Fruit fly (Drosophila melanogaster) whole organism, embryonic: ENCODE data around the gene CG5823.

Source experiments
- Adf1 ChIP-seq: fragments of 200-800 bp; sonication (Bioruptor generic); IDR thresholded peaks from 2 replicates; pipeline ENCODE4 v1.3.6; 2022; ENCODE audit warnings: missing biosample characterization, missing genetic modification characterization
- Bteb2 ChIP-seq: fragments of 200-800 bp; sonication (Bioruptor generic); optimal IDR thresholded peaks from 2 replicates; lab custom pipeline; 2016; ENCODE audit warnings: missing biosample characterization, missing genetic modification characterization
- CG10462 ChIP-seq: fragments of 200-800 bp; sonication (Bioruptor generic); optimal IDR thresholded peaks from 2 replicates; lab custom pipeline; 2016; ENCODE audit warnings: missing biosample characterization, missing genetic modification characterization
- CG10959 ChIP-seq: fragments of 200-800 bp; sonication (Bioruptor generic); IDR thresholded peaks from 2 replicates; pipeline ENCODE4 v1.3.6; 2022; ENCODE audit warnings: missing biosample characterization, missing genetic modification characterization
- CG12071 ChIP-seq: fragments of 200-800 bp; sonication (Bioruptor generic); optimal IDR thresholded peaks from 3 replicates; lab custom pipeline; 2018; ENCODE audit warnings: missing biosample characterization, mild to moderate bottlenecking, missing genetic modification characterization
- CG12299 ChIP-seq: fragments of 200-800 bp; sonication (Bioruptor generic); optimal IDR thresholded peaks from 2 replicates; lab custom pipeline; 2018; ENCODE audit warnings: missing biosample characterization, mild to moderate bottlenecking, missing genetic modification characterization
- CG12659 ChIP-seq: fragments of 200-800 bp; sonication (Bioruptor generic); optimal IDR thresholded peaks from 3 replicates; lab custom pipeline; 2017; ENCODE audit warnings: mild to moderate bottlenecking, missing biosample characterization, missing genetic modification reagents, missing genetic modification characterization
- CG13123 ChIP-seq: fragments of 200-800 bp; sonication (Bioruptor generic); optimal IDR thresholded peaks from 2 replicates; lab custom pipeline; 2016; ENCODE audit warnings: missing biosample characterization, missing genetic modification characterization
- CG15696 ChIP-seq: fragments of 200-800 bp; sonication (Bioruptor generic); optimal IDR thresholded peaks from 2 replicates; lab custom pipeline; 2019; ENCODE audit warnings: missing biosample characterization, mild to moderate bottlenecking, missing genetic modification characterization, moderate library complexity
- CG1602 ChIP-seq: fragments of 200-800 bp; sonication (Bioruptor generic); optimal IDR thresholded peaks from 3 replicates; lab custom pipeline; 2016; ENCODE audit warnings: missing biosample characterization, missing genetic modification characterization
- CG16863 ChIP-seq: fragments of 200-800 bp; sonication (Bioruptor generic); optimal IDR thresholded peaks from 3 replicates; lab custom pipeline; 2016; ENCODE audit warnings: missing biosample characterization, missing genetic modification characterization
- CG18476 ChIP-seq: fragments of 200-800 bp; sonication (Bioruptor generic); optimal IDR thresholded peaks from 2 replicates; lab custom pipeline; 2016; ENCODE audit warnings: missing biosample characterization, mild to moderate bottlenecking, missing genetic modification characterization
- CG30403 ChIP-seq: fragments of 200-800 bp; sonication (Bioruptor generic); optimal IDR thresholded peaks from 3 replicates; lab custom pipeline; 2016; ENCODE audit warnings: missing biosample characterization, missing genetic modification characterization
- CG31224 ChIP-seq: fragments of 200-800 bp; sonication (Bioruptor generic); IDR thresholded peaks from 2 replicates; pipeline ENCODE4 v1.3.6; 2022; ENCODE audit warnings: missing biosample characterization, missing genetic modification characterization
- CG31441 ChIP-seq: fragments of 200-800 bp; sonication (Bioruptor generic); IDR thresholded peaks from 2 replicates; pipeline ENCODE4 v1.3.6; 2022; ENCODE audit warnings: missing biosample characterization, missing genetic modification characterization
- CG32767 ChIP-seq: fragments of 200-800 bp; sonication (Bioruptor generic); IDR thresholded peaks from 2 replicates; pipeline ENCODE4 v1.3.6; 2022; ENCODE audit warnings: missing biosample characterization, missing genetic modification characterization
- CG3281 ChIP-seq: fragments of 200-800 bp; sonication (Bioruptor generic); optimal IDR thresholded peaks from 3 replicates; lab custom pipeline; 2017; ENCODE audit warnings: missing biosample characterization, mild to moderate bottlenecking, missing genetic modification characterization
- CG34224 ChIP-seq: fragments of 200-800 bp; sonication (Bioruptor generic); IDR thresholded peaks from 3 replicates; pipeline ENCODE4 v1.3.6; 2022; ENCODE audit warnings: missing biosample characterization, missing genetic modification characterization; ENCODE audit not compliant: partially characterized antibody
- CG34422 ChIP-seq: fragments of 200-800 bp; sonication (Bioruptor generic); IDR thresholded peaks from 3 replicates; pipeline ENCODE4 v1.3.6; 2022; ENCODE audit warnings: missing biosample characterization, missing genetic modification characterization
- CG4730 ChIP-seq: fragments of 200-800 bp; sonication (Bioruptor generic); IDR thresholded peaks from 2 replicates; pipeline ENCODE4 v1.3.6; 2022; ENCODE audit warnings: missing biosample characterization, missing genetic modification characterization
- CG6175 ChIP-seq: fragments of 200-800 bp; sonication (Bioruptor generic); IDR thresholded peaks from 3 replicates; pipeline ENCODE4 v1.3.6; 2022; ENCODE audit warnings: missing biosample characterization, missing genetic modification characterization
- CG6683 ChIP-seq: fragments of 200-800 bp; sonication (Bioruptor generic); optimal IDR thresholded peaks from 2 replicates; lab custom pipeline; 2017; ENCODE audit warnings: missing biosample characterization, mild to moderate bottlenecking, missing genetic modification characterization, missing genetic modification reagents
- CG7556 ChIP-seq: fragments of 200-800 bp; sonication (Bioruptor generic); optimal IDR thresholded peaks from 2 replicates; lab custom pipeline; 2017; ENCODE audit warnings: missing biosample characterization, mild to moderate bottlenecking, missing genetic modification characterization
- CG7839 ChIP-seq: fragments of 200-800 bp; sonication (Bioruptor generic); optimal IDR thresholded peaks from 3 replicates; lab custom pipeline; 2018; ENCODE audit warnings: missing biosample characterization, mild to moderate bottlenecking, missing genetic modification characterization, moderate library complexity
- CG8089 ChIP-seq: fragments of 200-800 bp; sonication (Bioruptor generic); optimal IDR thresholded peaks from 3 replicates; lab custom pipeline; 2016; ENCODE audit warnings: missing biosample characterization, missing genetic modification characterization
- CG9215 ChIP-seq: fragments of 200-800 bp; sonication (Bioruptor generic); IDR thresholded peaks from 2 replicates; pipeline ENCODE4 v1.3.6; 2022; ENCODE audit warnings: missing biosample characterization, missing genetic modification characterization
- E2f1 ChIP-seq: fragments of 200-800 bp; sonication (Bioruptor generic); IDR thresholded peaks from 2 replicates; pipeline ENCODE4 v1.3.6; 2022; ENCODE audit warnings: missing biosample characterization, missing genetic modification characterization
- ERR ChIP-seq: fragments of 200-800 bp; sonication (Bioruptor generic); optimal IDR thresholded peaks from 2 replicates; lab custom pipeline; 2016; ENCODE audit warnings: missing biosample characterization, missing genetic modification characterization
- Hmr ChIP-seq: fragments of 200-800 bp; sonication (Bioruptor generic); optimal IDR thresholded peaks from 3 replicates; lab custom pipeline; 2017; ENCODE audit warnings: mild to moderate bottlenecking, missing biosample characterization, missing genetic modification reagents, missing genetic modification characterization
- MBD-R2 ChIP-seq: fragments of 200-800 bp; sonication (Bioruptor generic); IDR thresholded peaks from 2 replicates; pipeline ENCODE4 v1.3.6; 2022; ENCODE audit warnings: missing biosample characterization, missing genetic modification characterization
- MESR4 ChIP-seq: fragments of 200-800 bp; sonication (Bioruptor generic); optimal IDR thresholded peaks from 2 replicates; lab custom pipeline; 2018; ENCODE audit warnings: missing biosample characterization, mild to moderate bottlenecking, missing genetic modification characterization, moderate library complexity
- Oaz ChIP-seq: fragments of 200-800 bp; sonication (Bioruptor generic); IDR thresholded peaks from 2 replicates; pipeline ENCODE4 v1.3.6; 2022; ENCODE audit warnings: missing biosample characterization, missing genetic modification characterization
- Oli ChIP-seq: fragments of 200-800 bp; sonication (Bioruptor generic); optimal IDR thresholded peaks from 2 replicates; lab custom pipeline; 2018; ENCODE audit warnings: missing biosample characterization, mild to moderate bottlenecking, missing genetic modification characterization, moderate library complexity
- Six4 ChIP-seq: fragments of 200-800 bp; sonication (Bioruptor generic); optimal IDR thresholded peaks from 2 replicates; lab custom pipeline; 2016; ENCODE audit warnings: missing biosample characterization, missing genetic modification characterization
- Stat92E ChIP-seq, 3 experiments: fragments of >200 bp in 2 of 3; fragments of 200-800 bp in 1 of 3; sonication (Bioruptor generic) in 1 of 3; optimal IDR thresholded peaks; 2 replicates each; lab custom pipeline; 2017 to 2019; ENCODE audit warnings: missing biosample characterization in 3 of 3, missing genetic modification characterization in 3 of 3, mild to moderate bottlenecking in 1 of 3, moderate library complexity in 1 of 3
- Xbp1 ChIP-seq: fragments of 200-800 bp; sonication (Bioruptor generic); optimal IDR thresholded peaks from 3 replicates; lab custom pipeline; 2016; ENCODE audit warnings: missing biosample characterization, mild to moderate bottlenecking, missing genetic modification characterization
- YL-1 ChIP-seq: fragments of 200-800 bp; sonication (Bioruptor generic); optimal IDR thresholded peaks from 3 replicates; lab custom pipeline; 2017; ENCODE audit warnings: missing biosample characterization, mild to moderate bottlenecking, missing genetic modification characterization
- ac ChIP-seq: fragments of 200-800 bp; sonication (Bioruptor generic); optimal IDR thresholded peaks from 3 replicates; lab custom pipeline; 2017; ENCODE audit warnings: missing biosample characterization, mild to moderate bottlenecking, missing genetic modification characterization
- ato ChIP-seq: fragments of 200-800 bp; sonication (Bioruptor generic); IDR thresholded peaks from 2 replicates; pipeline ENCODE4 v1.3.6; 2022; ENCODE audit warnings: missing biosample characterization, missing genetic modification characterization; ENCODE audit not compliant: partially characterized antibody
- bbx ChIP-seq: fragments of 200-800 bp; sonication (Bioruptor generic); IDR thresholded peaks from 2 replicates; pipeline ENCODE4 v1.3.6; 2022; ENCODE audit warnings: missing biosample characterization, missing genetic modification characterization; ENCODE audit not compliant: partially characterized antibody
- corto ChIP-seq: fragments of 200-800 bp; sonication (Bioruptor generic); optimal IDR thresholded peaks from 2 replicates; lab custom pipeline; 2016; ENCODE audit warnings: missing biosample characterization, mild to moderate bottlenecking, missing genetic modification characterization, moderate library complexity
- ems ChIP-seq: fragments of 200-800 bp; sonication (Bioruptor generic); optimal IDR thresholded peaks from 3 replicates; lab custom pipeline; 2016; ENCODE audit warnings: missing biosample characterization, missing genetic modification characterization
- her ChIP-seq: fragments of 200-800 bp; sonication (Bioruptor generic); optimal IDR thresholded peaks from 2 replicates; lab custom pipeline; 2016; ENCODE audit warnings: missing biosample characterization, missing genetic modification characterization
- lilli ChIP-seq: fragments of 200-800 bp; sonication (Bioruptor generic); optimal IDR thresholded peaks from 3 replicates; lab custom pipeline; 2016; ENCODE audit warnings: missing biosample characterization, missing genetic modification characterization
- pita ChIP-seq: fragments of 200-800 bp; sonication (Bioruptor generic); optimal IDR thresholded peaks from 2 replicates; lab custom pipeline; 2017; ENCODE audit warnings: missing biosample characterization, mild to moderate bottlenecking, missing genetic modification characterization
- sisA ChIP-seq: fragments of 200-800 bp; sonication (Bioruptor generic); IDR thresholded peaks from 2 replicates; pipeline ENCODE4 v1.3.6; 2022; ENCODE audit warnings: missing biosample characterization, missing genetic modification characterization
- sna ChIP-seq: fragments of 200-800 bp; sonication (Bioruptor generic); IDR thresholded peaks from 2 replicates; pipeline ENCODE4 v1.3.6; 2022; ENCODE audit warnings: missing biosample characterization, missing genetic modification characterization; ENCODE audit not compliant: partially characterized antibody
- sr ChIP-seq: fragments of 200-800 bp; sonication (Bioruptor generic); IDR thresholded peaks from 3 replicates; pipeline ENCODE4 v1.3.6; 2022; ENCODE audit warnings: missing biosample characterization, missing genetic modification characterization
- stc ChIP-seq: fragments of 200-800 bp; sonication (Bioruptor generic); IDR thresholded peaks from 2 replicates; pipeline ENCODE4 v1.3.6; 2022; ENCODE audit warnings: missing biosample characterization, missing genetic modification characterization
- stwl ChIP-seq: fragments of 200-800 bp; sonication (Bioruptor generic); optimal IDR thresholded peaks from 3 replicates; lab custom pipeline; 2018; ENCODE audit warnings: missing biosample characterization, mild to moderate bottlenecking, missing genetic modification characterization, moderate library complexity
- toy ChIP-seq: fragments of 200-800 bp; sonication (Bioruptor generic); IDR thresholded peaks from 2 replicates; pipeline ENCODE4 v1.3.6; 2022; ENCODE audit warnings: missing biosample characterization, missing genetic modification characterization

Gene CG5823

dm6 chr3R:17540497-17540822, 6.1 kb upstream of the CG5823 start (continued):
- TF ChIP-seq corto (GFP tag; lab: Kevin White, UChicago), result no peak
- no peak for TF ChIP-seq sr (GFP tag; lab: Robert Waterston, UW)
- no peak for TF ChIP-seq Oaz
- no peak for TF ChIP-seq CG10959
- TF ChIP-seq CG31441 (GFP tag; lab: Robert Waterston, UW), result no peak
- no peak for TF ChIP-seq CG4730 (GFP tag; lab: Robert Waterston, UW)
- no peak for TF ChIP-seq CG31224 (GFP tag; lab: Robert Waterston, UW)
- TF ChIP-seq CG12299 (tag; lab: Kevin White, UChicago), result no peak
- TF ChIP-seq Xbp1, result no peak
- peak; percentile 34; the same call in 1 of the 2 replicates for TF ChIP-seq CG32767 (GFP tag; lab: Robert Waterston, UW)
- no peak for TF ChIP-seq Stat92E (GFP tag; optimal IDR thresholded peaks at IDR 0.05; lab: Kevin White, UChicago)
- TF ChIP-seq YL-1 (GFP tag; lab: Kevin White, UChicago), result peak; percentile 63
- no peak for TF ChIP-seq CG18476 (GFP tag; lab: Kevin White, UChicago)
- TF ChIP-seq ERR (GFP tag; lab: Kevin White, UChicago), result no peak
- TF ChIP-seq CG6175 (GFP tag; lab: Robert Waterston, UW), result 0 out of 3 replicates have a peak, but pooled peaks have one; percentile 57
- TF ChIP-seq CG34224 (GFP tag; lab: Robert Waterston, UW), result peak; percentile 33; the same call in 1 of the 3 replicates
- TF ChIP-seq MESR4 (GFP tag; lab: Kevin White, UChicago), result peak; percentile 95
- TF ChIP-seq CG7839 (tag; lab: Kevin White, UChicago), result no peak
- no peak for TF ChIP-seq CG6683 (GFP tag; lab: Kevin White, UChicago)
- 0 out of 2 replicates have a peak, but pooled peaks have one; percentile 10 for TF ChIP-seq bbx (GFP tag; lab: Robert Waterston, UW)
- TF ChIP-seq Hmr, result no peak
- TF ChIP-seq Adf1, result peak; percentile 97
- TF ChIP-seq MBD-R2 (GFP tag; lab: Robert Waterston, UW), result peak; percentile 54
- no peak for TF ChIP-seq CG13123 (GFP tag; lab: Kevin White, UChicago)
- no peak for TF ChIP-seq ems (GFP tag; lab: Kevin White, UChicago)
- 0 out of 2 replicates have a peak, but pooled peaks have one; percentile 23 for TF ChIP-seq ato
- TF ChIP-seq CG12071 (GFP tag; lab: Kevin White, UChicago), result no peak
- TF ChIP-seq CG34422 (GFP tag; lab: Robert Waterston, UW), result peak; percentile 45; the same call in 1 of the 3 replicates
- no peak for TF ChIP-seq CG8089
- no peak for TF ChIP-seq E2f1 (GFP tag; lab: Robert Waterston, UW)
- no peak for TF ChIP-seq pita (GFP tag; lab: Kevin White, UChicago)
- TF ChIP-seq Bteb2, result no peak
- TF ChIP-seq CG12659 (GFP tag; lab: Kevin White, UChicago), result no peak
- no peak for TF ChIP-seq lilli (GFP tag; lab: Kevin White, UChicago)
- 0 out of 2 replicates have a peak, but pooled peaks have one; percentile 33 for TF ChIP-seq sna (GFP tag; lab: Robert Waterston, UW)
- no peak for TF ChIP-seq CG15696 (tag; lab: Kevin White, UChicago)
- no peak for TF ChIP-seq toy (GFP tag; lab: Robert Waterston, UW)
- no peak for TF ChIP-seq stc (GFP tag; lab: Robert Waterston, UW)
- TF ChIP-seq ac (GFP tag; lab: Kevin White, UChicago), result no peak

- peak; percentile 36 for TF ChIP-seq CG3281
- peak; percentile 74 for TF ChIP-seq CG30403 (GFP tag; lab: Kevin White, UChicago)
- TF ChIP-seq stwl (tag; lab: Kevin White, UChicago), result peak; percentile 5
- no peak for TF ChIP-seq her (GFP tag; lab: Kevin White, UChicago)
- TF ChIP-seq Six4 (GFP tag; lab: Kevin White, UChicago), result peak; percentile 21
- no peak for TF ChIP-seq CG12299 (tag; lab: Kevin White, UChicago)
- TF ChIP-seq CG9215 (GFP tag; lab: Robert Waterston, UW), result peak; percentile 38; the same call in 1 of the 2 replicates
- TF ChIP-seq sisA, result peak; percentile 27; the same call in 1 of the 2 replicates
- peak; percentile 19 for TF ChIP-seq Oli (tag; lab: Kevin White, UChicago)
- TF ChIP-seq CG1602 (GFP tag; lab: Kevin White, UChicago), result peak; percentile 30
- peak; percentile 20 for TF ChIP-seq CG16863
- peak; percentile 36 for TF ChIP-seq CG7556
- peak; percentile 3 for TF ChIP-seq CG10462 (GFP tag; lab: Kevin White, UChicago)
Measured at dm6 chr3R:17539789-17540496, 5.6 kb upstream of the CG5823 start, which contains the start of gene SF1. Gene SF1 (plus strand): TSS chr3R:17540421.
